Worm (Caenorhabditis elegans): ENCODE measurements around the gene W10D9.3.

ce11 chrII:461297-461696, 562 bp upstream of the W10D9.3 start:
- TF ChIP-seq rnt-1 (tag; optimal IDR thresholded peaks at IDR 0.05): no peak
- no peak for TF ChIP-seq pax-1 (tag; optimal IDR thresholded peaks at IDR 0.05)
- no peak for TF ChIP-seq dve-1 (tag; optimal IDR thresholded peaks at IDR 0.05)
- TF ChIP-seq fkh-10 (GFP tag; optimal IDR thresholded peaks at IDR 0.05): no peak
- TF ChIP-seq elt-2 (tag; optimal IDR thresholded peaks at IDR 0.05): no peak
- TF ChIP-seq mec-3 (tag; optimal IDR thresholded peaks at IDR 0.05; ENCODE audit: borderline replicate concordance): no peak
- no peak for TF ChIP-seq unc-55 (GFP tag; optimal IDR thresholded peaks at IDR 0.05)
- no peak for TF ChIP-seq syd-9 (tag; optimal IDR thresholded peaks at IDR 0.05)
